Fruit fly (Drosophila melanogaster): ENCODE data around the gene Marf.

- no peak for TF ChIP-seq Vsx2 (GFP tag; optimal IDR thresholded peaks at IDR 0.05; ENCODE audit: partially characterized antibody)
- TF ChIP-seq Sp1 (GFP tag; optimal IDR thresholded peaks at IDR 0.05): no peak
Measured at dm6 chrX:6337702-6338101, 28.0 kb upstream of the Marf start, which contains the start of gene CG3842.

Measured in whole organism, wandering third instar larva.